Worm (Caenorhabditis elegans) whole organism, young adult: Measurements from ENCODE around the gene lmtr-3.

Source experiments
- B0336.3 ChIP-seq: fragments of 200-800 bp; sonication (Bioruptor generic); IDR thresholded peaks from 2 replicates; pipeline ENCODE4 v1.3.6; 2022; ENCODE audit warnings: missing genetic modification characterization, missing compliant biosample characterization
- C17E4.6 ChIP-seq: fragments of 200-800 bp; sonication (Bioruptor generic); IDR thresholded peaks from 2 replicates; pipeline ENCODE4 v1.3.6; 2022; ENCODE audit warnings: missing genetic modification reagents, missing genetic modification characterization, missing compliant biosample characterization
- F55B11.4 ChIP-seq: sonication (generic microtip); optimal IDR thresholded peaks from 2 replicates; lab custom pipeline; 2016; ENCODE audit warnings: missing compliant biosample characterization, missing genetic modification characterization, borderline replicate concordance; ENCODE audit not compliant: insufficient read depth
- F57C9.4 ChIP-seq: sonication (generic microtip); optimal IDR thresholded peaks from 2 replicates; lab custom pipeline; 2017; ENCODE audit warnings: mild to moderate bottlenecking, missing genetic modification characterization, missing compliant biosample characterization
- K11D2.4 ChIP-seq: fragments of 200-800 bp; sonication (Bioruptor generic); IDR thresholded peaks from 2 replicates; pipeline ENCODE4 v1.3.6; 2022; ENCODE audit warnings: missing genetic modification reagents, missing genetic modification characterization, missing compliant biosample characterization
- K12H6.12 ChIP-seq: fragments of 200-800 bp; sonication (Bioruptor generic); optimal IDR thresholded peaks from 2 replicates; lab custom pipeline; 2018; ENCODE audit warnings: mild to moderate bottlenecking, missing genetic modification characterization, missing compliant biosample characterization
- T26A5.8 ChIP-seq: sonication (generic microtip); optimal IDR thresholded peaks from 2 replicates; lab custom pipeline; 2016; ENCODE audit warnings: missing genetic modification characterization, missing compliant biosample characterization
- Y53G8AR.9 ChIP-seq: fragments of 200-800 bp; sonication (Bioruptor generic); conservative IDR thresholded peaks from 2 replicates; pipeline ENCODE4 v1.3.6; 2022; ENCODE audit warnings: missing genetic modification reagents, missing genetic modification characterization, missing compliant biosample characterization
- Y95B8A.8 ChIP-seq: fragments of 200-800 bp; sonication (Bioruptor generic); IDR thresholded peaks from 2 replicates; pipeline ENCODE4 v1.3.6; 2022; ENCODE audit warnings: missing genetic modification reagents, missing genetic modification characterization, missing compliant biosample characterization
- akir-1 ChIP-seq: fragments of 200-800 bp; sonication (Bioruptor generic); optimal IDR thresholded peaks from 2 replicates; lab custom pipeline; 2018; ENCODE audit warnings: mild to moderate bottlenecking, missing genetic modification characterization, moderate library complexity, missing compliant biosample characterization
- ama-1 ChIP-seq, 3 experiments: fragments of 150-350 bp in 1 of 3; sonication (generic microtip) in 2 of 3; optimal IDR thresholded peaks; 2 replicates each; lab custom pipeline; 2014 to 2018; ENCODE audit warnings: missing biosample characterization in 2 of 3, missing genetic modification characterization in 2 of 3, missing genetic modification reagents in 2 of 3
- aptf-3 ChIP-seq: fragments of 200-800 bp; sonication (Bioruptor generic); IDR thresholded peaks from 2 replicates; pipeline ENCODE4 v1.3.6; 2022; ENCODE audit warnings: missing genetic modification characterization, missing compliant biosample characterization
- athp-1 ChIP-seq: sonication (generic microtip); optimal IDR thresholded peaks from 2 replicates; lab custom pipeline; 2017; ENCODE audit warnings: mild to moderate bottlenecking, missing genetic modification characterization, missing compliant biosample characterization
- attf-3 ChIP-seq: fragments of 200-800 bp; sonication (Bioruptor generic); conservative IDR thresholded peaks from 2 replicates; pipeline ENCODE4 v1.3.6; 2022; ENCODE audit warnings: missing genetic modification reagents, missing genetic modification characterization, missing compliant biosample characterization
- attf-5 ChIP-seq: fragments of 200-800 bp; sonication (Bioruptor generic); optimal IDR thresholded peaks from 2 replicates; lab custom pipeline; 2018; ENCODE audit warnings: mild to moderate bottlenecking, missing genetic modification characterization, missing compliant biosample characterization
- bed-1 ChIP-seq: fragments of 200-800 bp; sonication (Bioruptor generic); IDR thresholded peaks from 2 replicates; pipeline ENCODE4 v1.3.6; 2022; ENCODE audit warnings: missing genetic modification reagents, missing genetic modification characterization, missing compliant biosample characterization
- ceh-27 ChIP-seq: fragments of 200-800 bp; sonication (Bioruptor generic); optimal IDR thresholded peaks from 2 replicates; lab custom pipeline; 2018; ENCODE audit warnings: mild to moderate bottlenecking, missing genetic modification characterization, moderate library complexity, missing compliant biosample characterization
- ceh-58 ChIP-seq: fragments of 200-800 bp; sonication (Bioruptor generic); IDR thresholded peaks from 2 replicates; pipeline ENCODE4 v1.3.6; 2022; ENCODE audit warnings: missing genetic modification characterization, missing compliant biosample characterization
- dox-1 ChIP-seq: fragments of 200-800 bp; sonication (Bioruptor generic); IDR thresholded peaks from 2 replicates; pipeline ENCODE4 v1.3.6; 2022; ENCODE audit warnings: missing genetic modification reagents, missing genetic modification characterization, missing compliant biosample characterization
- dpff-1 ChIP-seq: sonication (generic microtip); optimal IDR thresholded peaks from 2 replicates; lab custom pipeline; 2017; ENCODE audit warnings: mild to moderate bottlenecking, missing genetic modification characterization, missing compliant biosample characterization
- efl-1 ChIP-seq: fragments of 150-350 bp; optimal IDR thresholded peaks from 2 replicates; lab custom pipeline; 2014; ENCODE audit warnings: missing biosample characterization, missing genetic modification reagents, missing genetic modification characterization
- egl-44 ChIP-seq: fragments of 200-800 bp; sonication (Bioruptor generic); IDR thresholded peaks from 2 replicates; pipeline ENCODE4 v1.3.6; 2022; ENCODE audit warnings: missing genetic modification reagents, missing genetic modification characterization, missing compliant biosample characterization
- ekl-4 ChIP-seq: fragments of 200-800 bp; sonication (Bioruptor generic); IDR thresholded peaks from 2 replicates; pipeline ENCODE4 v1.3.6; 2022; ENCODE audit warnings: missing genetic modification reagents, missing genetic modification characterization, missing compliant biosample characterization
- ets-4 ChIP-seq: fragments of 200-800 bp; sonication (Bioruptor generic); optimal IDR thresholded peaks from 2 replicates; lab custom pipeline; 2018; ENCODE audit warnings: mild to moderate bottlenecking, missing genetic modification characterization, missing compliant biosample characterization
- hlh-26 ChIP-seq: fragments of 200-800 bp; sonication (Bioruptor generic); conservative IDR thresholded peaks from 2 replicates; pipeline ENCODE4 v1.3.6; 2022; ENCODE audit warnings: missing genetic modification reagents, missing genetic modification characterization, missing compliant biosample characterization
- hmg-20 ChIP-seq: fragments of 200-800 bp; sonication (Bioruptor generic); IDR thresholded peaks from 2 replicates; pipeline ENCODE4 v1.3.6; 2022; ENCODE audit warnings: missing genetic modification reagents, missing genetic modification characterization, missing compliant biosample characterization
- lin-35 ChIP-seq, 3 experiments: fragments of 150-350 bp in 2 of 3; sonication (generic microtip) in 1 of 3; optimal IDR thresholded peaks; 2 replicates each; lab custom pipeline; 2014 to 2018; ENCODE audit warnings: missing biosample characterization in 3 of 3, missing genetic modification characterization in 3 of 3, missing genetic modification reagents in 3 of 3
- lin-54 ChIP-seq: fragments of 200-800 bp; sonication (Bioruptor generic); optimal IDR thresholded peaks from 2 replicates; lab custom pipeline; 2018; ENCODE audit warnings: mild to moderate bottlenecking, missing genetic modification characterization, missing compliant biosample characterization
- madf-10 ChIP-seq: sonication (generic microtip); optimal IDR thresholded peaks from 2 replicates; lab custom pipeline; 2016; ENCODE audit warnings: mild to moderate bottlenecking, missing genetic modification characterization, missing compliant biosample characterization
- madf-8 ChIP-seq: fragments of 200-800 bp; sonication (Bioruptor generic); conservative IDR thresholded peaks from 2 replicates; pipeline ENCODE4 v1.3.6; 2022; ENCODE audit warnings: missing genetic modification reagents, missing genetic modification characterization, missing compliant biosample characterization
- mcd-1 ChIP-seq: fragments of 200-800 bp; sonication (Bioruptor generic); IDR thresholded peaks from 2 replicates; pipeline ENCODE4 v1.3.6; 2022; ENCODE audit warnings: missing genetic modification reagents, missing genetic modification characterization, missing compliant biosample characterization
- mel-28 ChIP-seq: sonication (generic microtip); optimal IDR thresholded peaks from 2 replicates; lab custom pipeline; 2016; ENCODE audit warnings: borderline replicate concordance, mild to moderate bottlenecking, missing genetic modification characterization, missing compliant biosample characterization
- nfya-1 ChIP-seq: sonication (generic microtip); optimal IDR thresholded peaks from 2 replicates; lab custom pipeline; 2017; ENCODE audit warnings: antibody characterized with exemption, missing compliant biosample characterization, missing genetic modification characterization, borderline replicate concordance; ENCODE audit not compliant: insufficient read depth
- nhr-90 ChIP-seq: sonication (generic microtip); optimal IDR thresholded peaks from 2 replicates; lab custom pipeline; 2016; ENCODE audit warnings: missing genotype, mild to moderate bottlenecking, missing genetic modification characterization, missing compliant biosample characterization
- pha-4 ChIP-seq: fragments of 150-350 bp; sonication (generic microtip); optimal IDR thresholded peaks from 2 replicates; lab custom pipeline; 2014; ENCODE audit warnings: missing biosample characterization, missing genetic modification reagents, missing genetic modification characterization
- snpc-1.1 ChIP-seq: sonication (generic microtip); optimal IDR thresholded peaks from 2 replicates; lab custom pipeline; 2017; ENCODE audit warnings: missing genetic modification characterization, mild to moderate bottlenecking, missing compliant biosample characterization, antibody characterized with exemption, moderate library complexity, missing genotype, missing genetic modification reagents; ENCODE audit not compliant: insufficient read depth
- snpc-4 ChIP-seq, 5 experiments: fragments of 150-350 bp in 1 of 5; sonication (generic microtip) in 4 of 5; optimal IDR thresholded peaks; 2 replicates each; lab custom pipeline; 2014 to 2018; ENCODE audit warnings: missing genetic modification characterization in 5 of 5, missing biosample characterization in 3 of 5, antibody characterized with exemption in 2 of 5, mild to moderate bottlenecking in 2 of 5, missing compliant biosample characterization in 2 of 5, missing genotype in 2 of 5, moderate library complexity in 2 of 5, missing genetic modification reagents in 1 of 5
- sptf-2 ChIP-seq: fragments of 200-800 bp; sonication (Bioruptor generic); optimal IDR thresholded peaks from 2 replicates; lab custom pipeline; 2018; ENCODE audit warnings: mild to moderate bottlenecking, missing genetic modification characterization, missing compliant biosample characterization
- tbx-9 ChIP-seq: sonication (generic microtip); optimal IDR thresholded peaks from 2 replicates; lab custom pipeline; 2016; ENCODE audit warnings: borderline replicate concordance, missing genetic modification characterization, inconsistent platforms, missing compliant biosample characterization
- tlf-1 ChIP-seq: fragments of 200-800 bp; sonication (Bioruptor generic); optimal IDR thresholded peaks from 2 replicates; lab custom pipeline; 2018; ENCODE audit warnings: mild to moderate bottlenecking, missing genetic modification characterization, missing compliant biosample characterization
- unc-130 ChIP-seq: sonication (generic microtip); optimal IDR thresholded peaks from 2 replicates; lab custom pipeline; 2016; ENCODE audit warnings: missing genetic modification reagents, missing genetic modification characterization, missing compliant biosample characterization
- unc-62 ChIP-seq: fragments of 150-350 bp; optimal IDR thresholded peaks from 2 replicates; lab custom pipeline; 2014; ENCODE audit warnings: missing biosample characterization, missing genetic modification reagents, missing genetic modification characterization
- zfh-2 ChIP-seq: fragments of 200-800 bp; sonication (Bioruptor generic); conservative IDR thresholded peaks from 2 replicates; pipeline ENCODE4 v1.3.6; 2022; ENCODE audit warnings: missing genetic modification reagents, missing genetic modification characterization, missing compliant biosample characterization
- ztf-22 ChIP-seq: fragments of 200-800 bp; sonication (Bioruptor generic); optimal IDR thresholded peaks from 2 replicates; lab custom pipeline; 2018; ENCODE audit warnings: mild to moderate bottlenecking, missing genetic modification characterization, moderate library complexity, missing compliant biosample characterization
- ztf-26 ChIP-seq: sonication (generic microtip); optimal IDR thresholded peaks from 2 replicates; lab custom pipeline; 2017; ENCODE audit warnings: missing genetic modification characterization, missing compliant biosample characterization
- ztf-28 ChIP-seq: fragments of 200-800 bp; sonication (Bioruptor generic); IDR thresholded peaks from 2 replicates; pipeline ENCODE4 v1.3.6; 2022; ENCODE audit warnings: missing genetic modification reagents, missing genetic modification characterization, missing compliant biosample characterization
- ztf-6 ChIP-seq: fragments of 200-800 bp; sonication (Bioruptor generic); IDR thresholded peaks from 2 replicates; pipeline ENCODE4 v1.3.6; 2022; ENCODE audit warnings: missing genetic modification reagents, missing genetic modification characterization, missing compliant biosample characterization

lmtr-3 gene

ce11 chrV:11076403-11076802 lies 47.6 kb upstream of the lmtr-3 start (continued):
- TF ChIP-seq lin-35 (GFP tag; optimal IDR thresholded peaks at IDR 0.05; lab: Kevin White, UChicago), result peak in 1 of 3 experiments; percentile 81
- no peak for TF ChIP-seq efl-1
- no peak for TF ChIP-seq sptf-2 (GFP tag; lab: Kevin White, UChicago)
- TF ChIP-seq snpc-1.1 (tag; lab: Kevin White, UChicago), result no peak
- no peak for TF ChIP-seq zfh-2
- TF ChIP-seq bed-1 (GFP tag; lab: Robert Waterston, UW), result 0 out of 2 replicates have a peak, but pooled peaks have one; percentile 74
- peak; percentile 15 for TF ChIP-seq nhr-90 (tag; lab: Kevin White, UChicago)
- peak; percentile 9; the same call in 1 of the 2 replicates for TF ChIP-seq madf-8
- TF ChIP-seq egl-44, result 0 out of 2 replicates have a peak, but pooled peaks have one; percentile 28
- TF ChIP-seq ets-4, result no peak
- no peak for TF ChIP-seq akir-1 (GFP tag; lab: Kevin White, UChicago)
- no peak for TF ChIP-seq ztf-28 (GFP tag; lab: Robert Waterston, UW)
- TF ChIP-seq ztf-6 (GFP tag; lab: Robert Waterston, UW), result no peak
- TF ChIP-seq T26A5.8, result peak; percentile 73
- peak; percentile 65 for TF ChIP-seq dox-1 (GFP tag; lab: Robert Waterston, UW)
- TF ChIP-seq tlf-1, result peak; percentile 78
- 0 out of 2 replicates have a peak, but pooled peaks have one; percentile 70 for TF ChIP-seq ceh-58 (GFP tag; lab: Robert Waterston, UW)
- peak; percentile 31 for TF ChIP-seq madf-10
- TF ChIP-seq Y53G8AR.9, result peak; percentile 95
- TF ChIP-seq C17E4.6 (GFP tag; lab: Robert Waterston, UW), result peak; percentile 57
- TF ChIP-seq attf-3 (GFP tag; lab: Robert Waterston, UW), result no peak
- no peak for TF ChIP-seq ztf-26 (tag; lab: Kevin White, UChicago)
- TF ChIP-seq snpc-4 (GFP tag; optimal IDR thresholded peaks at IDR 0.05; lab: Kevin White, UChicago), result peak; percentile 28
- TF ChIP-seq snpc-4 (tag; optimal IDR thresholded peaks at IDR 0.05; lab: Kevin White, UChicago), result peak in 3 of 4 experiments; percentile 50 to 52 (median 50)
- TF ChIP-seq Y95B8A.8 (GFP tag; lab: Robert Waterston, UW), result peak; percentile 64
- no peak for TF ChIP-seq F55B11.4 (tag; lab: Kevin White, UChicago)
- TF ChIP-seq aptf-3 (GFP tag; lab: Robert Waterston, UW), result peak; percentile 90
- peak; percentile 95 for TF ChIP-seq ekl-4
- peak; percentile 72 for TF ChIP-seq athp-1 (tag; lab: Kevin White, UChicago)
- no peak for TF ChIP-seq hlh-26
- TF ChIP-seq B0336.3, result peak; percentile 93
- peak; percentile 77 for TF ChIP-seq lin-54 (GFP tag; lab: Kevin White, UChicago)
- TF ChIP-seq tbx-9 (tag; lab: Kevin White, UChicago), result no peak
- TF ChIP-seq unc-130 (GFP tag; lab: Kevin White, UChicago), result peak; percentile 64
- TF ChIP-seq unc-62 (GFP tag; lab: Kevin White, UChicago), result no peak
- TF ChIP-seq attf-5 (GFP tag; lab: Kevin White, UChicago), result no peak
- TF ChIP-seq mel-28 (tag; lab: Kevin White, UChicago), result no peak
- no peak for TF ChIP-seq pha-4 (tag; lab: Kevin White, UChicago)
- no peak for TF ChIP-seq K12H6.12 (tag; lab: Kevin White, UChicago)
- peak; percentile 73 for TF ChIP-seq ama-1 (optimal IDR thresholded peaks at IDR 0.05; lab: Kevin White, UChicago)
- no peak for TF ChIP-seq ama-1 (GFP tag; optimal IDR thresholded peaks at IDR 0.05; lab: Kevin White, UChicago)
- no peak for TF ChIP-seq dpff-1 (tag; lab: Kevin White, UChicago)
- TF ChIP-seq F57C9.4 (tag; lab: Kevin White, UChicago), result no peak
- TF ChIP-seq mcd-1, result peak; percentile 55
- peak; percentile 60; the same call in 1 of the 2 replicates for TF ChIP-seq hmg-20 (GFP tag; lab: Robert Waterston, UW)
- TF ChIP-seq K11D2.4 (GFP tag; lab: Robert Waterston, UW), result 0 out of 2 replicates have a peak, but pooled peaks have one; percentile 20
- no peak for TF ChIP-seq ztf-22 (GFP tag; lab: Kevin White, UChicago)
- peak; percentile 68 for TF ChIP-seq ceh-27 (GFP tag; lab: Kevin White, UChicago)
- TF ChIP-seq nfya-1 (tag; lab: Kevin White, UChicago), result no peak
